Worm (Caenorhabditis elegans) whole organism, L3 larva: ENCODE data around the gene dgn-2.
A peak's percentile ranks its signal among the peaks of the same experiment; 100 is the strongest.

Experiments used
- R02D3.7 ChIP-seq: fragments of 150-350 bp; optimal IDR thresholded peaks from 2 replicates; lab custom pipeline; 2014; ENCODE audit warnings: missing biosample characterization, missing genetic modification characterization
- ZK546.5 ChIP-seq: sonication (generic microtip); optimal IDR thresholded peaks from 2 replicates; lab custom pipeline; 2017; ENCODE audit warnings: missing biosample characterization, missing genetic modification characterization
- aly-2 ChIP-seq: fragments of 150-350 bp; optimal IDR thresholded peaks from 2 replicates; lab custom pipeline; 2014; ENCODE audit warnings: missing biosample characterization, missing genetic modification characterization
- ama-1 ChIP-seq: fragments of 150-350 bp; optimal IDR thresholded peaks from 2 replicates; lab custom pipeline; 2018
- ceh-16 ChIP-seq: sonication (generic microtip); optimal IDR thresholded peaks from 2 replicates; lab custom pipeline; 2017; ENCODE audit warnings: missing biosample characterization, missing genetic modification characterization
- ceh-28 ChIP-seq: fragments of 150-350 bp; optimal IDR thresholded peaks from 2 replicates; lab custom pipeline; 2014; ENCODE audit warnings: missing biosample characterization, missing genetic modification reagents, missing genetic modification characterization
- ceh-82 ChIP-seq: fragments of 150-350 bp; optimal IDR thresholded peaks from 2 replicates; lab custom pipeline; 2014; ENCODE audit warnings: missing biosample characterization, missing genetic modification characterization
- ceh-9 ChIP-seq: sonication (generic microtip); optimal IDR thresholded peaks from 2 replicates; lab custom pipeline; 2018; ENCODE audit warnings: missing biosample characterization, missing genetic modification characterization
- daf-12 ChIP-seq: fragments of 150-350 bp; optimal IDR thresholded peaks from 2 replicates; lab custom pipeline; 2014; ENCODE audit warnings: missing biosample characterization, missing genetic modification reagents, missing genetic modification characterization
- egl-27 ChIP-seq: sonication (generic microtip); optimal IDR thresholded peaks from 4 replicates; lab custom pipeline; 2017; ENCODE audit warnings: missing biosample characterization, missing genetic modification reagents, missing genetic modification characterization
- egl-5 ChIP-seq: fragments of 150-350 bp; optimal IDR thresholded peaks from 2 replicates; lab custom pipeline; 2017; ENCODE audit warnings: missing biosample characterization, missing genetic modification reagents, missing genetic modification characterization, inconsistent platforms
- elt-1 ChIP-seq: fragments of 150-350 bp; optimal IDR thresholded peaks from 2 replicates; lab custom pipeline; 2014; ENCODE audit warnings: missing biosample characterization, missing genetic modification characterization
- elt-2 ChIP-seq: sonication (generic microtip); optimal IDR thresholded peaks from 2 replicates; lab custom pipeline; 2016; ENCODE audit warnings: missing genetic modification reagents, mild to moderate bottlenecking, missing genetic modification characterization, missing compliant biosample characterization
- elt-3 ChIP-seq, 3 experiments: fragments of 150-350 bp in 1 of 3; sonication (generic microtip) in 2 of 3; optimal IDR thresholded peaks; 2 replicates in 2 of 3; 4 replicates in 1 of 3; lab custom pipeline; 2014 to 2017; ENCODE audit warnings: missing biosample characterization in 3 of 3, missing genetic modification characterization in 3 of 3
- eor-1 ChIP-seq, 2 experiments: fragments of 150-350 bp; optimal IDR thresholded peaks; 2 replicates each; lab custom pipeline; 2014 to 2018; ENCODE audit warnings: missing biosample characterization in 2 of 2, missing genetic modification characterization in 2 of 2
- fkh-10 ChIP-seq: sonication (generic microtip); optimal IDR thresholded peaks from 2 replicates; lab custom pipeline; 2017; ENCODE audit warnings: missing biosample characterization, missing genetic modification reagents, missing genetic modification characterization
- fkh-2 ChIP-seq: fragments of 150-350 bp; optimal IDR thresholded peaks from 2 replicates; lab custom pipeline; 2014; ENCODE audit warnings: missing biosample characterization, missing genetic modification reagents, missing genetic modification characterization
- fos-1 ChIP-seq: fragments of 150-350 bp; optimal IDR thresholded peaks from 2 replicates; lab custom pipeline; 2014; ENCODE audit warnings: missing biosample characterization, missing genetic modification characterization
- hmg-11 ChIP-seq: sonication (generic microtip); optimal IDR thresholded peaks from 2 replicates; lab custom pipeline; 2016; ENCODE audit warnings: missing genetic modification characterization, missing compliant biosample characterization
- jun-1 ChIP-seq: fragments of 150-350 bp; optimal IDR thresholded peaks from 2 replicates; lab custom pipeline; 2014; ENCODE audit warnings: missing biosample characterization, missing genetic modification reagents, missing genetic modification characterization
- lin-15B ChIP-seq: fragments of 150-350 bp; optimal IDR thresholded peaks from 2 replicates; lab custom pipeline; 2014; ENCODE audit warnings: missing biosample characterization, missing genetic modification characterization
- lin-39 ChIP-seq: fragments of 150-350 bp; optimal IDR thresholded peaks from 2 replicates; lab custom pipeline; 2018; ENCODE audit warnings: missing biosample characterization, missing genetic modification reagents, missing genetic modification characterization
- lsy-12 ChIP-seq: sonication (generic microtip); optimal IDR thresholded peaks from 2 replicates; lab custom pipeline; 2016; ENCODE audit warnings: mild to moderate bottlenecking, missing genetic modification characterization, missing compliant biosample characterization
- mdl-1 ChIP-seq: fragments of 150-350 bp; optimal IDR thresholded peaks from 2 replicates; lab custom pipeline; 2014; ENCODE audit warnings: missing biosample characterization, missing genetic modification characterization
- mml-1 ChIP-seq: fragments of 150-350 bp; sonication (generic microtip); optimal IDR thresholded peaks from 3 replicates; lab custom pipeline; 2014; ENCODE audit warnings: missing biosample characterization, missing genetic modification characterization
- nfya-1 ChIP-seq: sonication (generic microtip); optimal IDR thresholded peaks from 2 replicates; lab custom pipeline; 2017; ENCODE audit warnings: missing genetic modification characterization, mild to moderate bottlenecking, missing compliant biosample characterization, antibody characterized with exemption, moderate library complexity; ENCODE audit not compliant: insufficient read depth
- nhr-11 ChIP-seq: fragments of 150-350 bp; optimal IDR thresholded peaks from 2 replicates; lab custom pipeline; 2014; ENCODE audit warnings: missing biosample characterization, missing genetic modification characterization
- nhr-12 ChIP-seq: fragments of 150-350 bp; optimal IDR thresholded peaks from 2 replicates; lab custom pipeline; 2014; ENCODE audit warnings: missing biosample characterization, missing genetic modification characterization
- nhr-23 ChIP-seq: fragments of 150-350 bp; optimal IDR thresholded peaks from 2 replicates; lab custom pipeline; 2014; ENCODE audit warnings: missing biosample characterization, missing genetic modification reagents, missing genetic modification characterization
- nhr-237 ChIP-seq: fragments of 150-350 bp; optimal IDR thresholded peaks from 2 replicates; lab custom pipeline; 2014; ENCODE audit warnings: missing biosample characterization, missing genetic modification characterization
- nhr-25 ChIP-seq: sonication (generic microtip); optimal IDR thresholded peaks from 2 replicates; lab custom pipeline; 2017; ENCODE audit warnings: missing biosample characterization, missing genetic modification characterization
- nhr-28 ChIP-seq: fragments of 150-350 bp; optimal IDR thresholded peaks from 2 replicates; lab custom pipeline; 2014; ENCODE audit warnings: missing biosample characterization, missing genetic modification characterization
- nhr-43 ChIP-seq: sonication (generic microtip); optimal IDR thresholded peaks from 2 replicates; lab custom pipeline; 2016; ENCODE audit warnings: mild to moderate bottlenecking, missing genetic modification characterization, missing compliant biosample characterization; ENCODE audit not compliant: poor library complexity, severe bottlenecking
- nhr-67 ChIP-seq: fragments of 150-350 bp; optimal IDR thresholded peaks from 2 replicates; lab custom pipeline; 2014; ENCODE audit warnings: missing biosample characterization, missing genetic modification characterization
- nhr-76 ChIP-seq: fragments of 150-350 bp; sonication (generic microtip); optimal IDR thresholded peaks from 5 replicates; lab custom pipeline; 2014; ENCODE audit warnings: missing biosample characterization, missing genetic modification characterization
- nhr-77 ChIP-seq: fragments of 150-350 bp; optimal IDR thresholded peaks from 2 replicates; lab custom pipeline; 2014; ENCODE audit warnings: missing biosample characterization, missing genetic modification characterization
- pha-4 ChIP-seq: fragments of 150-350 bp; optimal IDR thresholded peaks from 2 replicates; lab custom pipeline; 2014; ENCODE audit warnings: missing biosample characterization, missing genetic modification reagents, missing genetic modification characterization
- pqm-1 ChIP-seq: fragments of 150-350 bp; optimal IDR thresholded peaks from 2 replicates; lab custom pipeline; 2017; ENCODE audit warnings: missing biosample characterization, missing genetic modification characterization, inconsistent platforms
- sea-2 ChIP-seq: fragments of 150-350 bp; sonication (generic microtip); optimal IDR thresholded peaks from 4 replicates; lab custom pipeline; 2014; ENCODE audit warnings: missing biosample characterization, missing genetic modification reagents, missing genetic modification characterization
- skn-1 ChIP-seq: fragments of 150-350 bp; optimal IDR thresholded peaks from 2 replicates; lab custom pipeline; 2014; ENCODE audit warnings: missing biosample characterization, missing genetic modification characterization
- snpc-4 ChIP-seq: fragments of 150-350 bp; optimal IDR thresholded peaks from 2 replicates; lab custom pipeline; 2014; ENCODE audit warnings: missing biosample characterization, missing genetic modification characterization
- tbx-2 ChIP-seq: sonication (generic microtip); optimal IDR thresholded peaks from 2 replicates; lab custom pipeline; 2016; ENCODE audit warnings: mild to moderate bottlenecking, missing genetic modification characterization, missing compliant biosample characterization
- unc-39 ChIP-seq: sonication (generic microtip); optimal IDR thresholded peaks from 4 replicates; lab custom pipeline; 2017; ENCODE audit warnings: missing biosample characterization, missing genetic modification characterization
- unc-62 ChIP-seq: fragments of 150-350 bp; sonication (generic microtip); optimal IDR thresholded peaks from 4 replicates; lab custom pipeline; 2014; ENCODE audit warnings: missing biosample characterization, missing genetic modification reagents, missing genetic modification characterization
- zag-1 ChIP-seq: fragments of 150-350 bp; optimal IDR thresholded peaks from 2 replicates; lab custom pipeline; 2014; ENCODE audit warnings: missing biosample characterization, missing genetic modification characterization
- ztf-11 ChIP-seq: fragments of 150-350 bp; optimal IDR thresholded peaks from 2 replicates; lab custom pipeline; 2014; ENCODE audit warnings: missing biosample characterization, missing genetic modification characterization
- ztf-4 ChIP-seq: fragments of 150-350 bp; optimal IDR thresholded peaks from 2 replicates; lab custom pipeline; 2014; ENCODE audit warnings: missing biosample characterization, missing genetic modification characterization

The dgn-2 gene

ce11 chrX:1322997-1323396 lies 44.3 kb downstream of the dgn-2 start:
- peak; percentile 92 for TF ChIP-seq nhr-43 (tag; lab: Kevin White, UChicago)
- peak; percentile 1 for TF ChIP-seq fos-1 (tag; lab: Kevin White, UChicago)
- peak; percentile 67 for TF ChIP-seq snpc-4
- TF ChIP-seq sea-2 (GFP tag; lab: Kevin White, UChicago) = no peak
- TF ChIP-seq ztf-4 (tag; lab: Kevin White, UChicago) = no peak
- peak; percentile 20 for TF ChIP-seq pqm-1 (tag; lab: Kevin White, UChicago)
- no peak for TF ChIP-seq fkh-2
- peak; percentile 88 for TF ChIP-seq jun-1 (tag; lab: Kevin White, UChicago)
- no peak for TF ChIP-seq mml-1 (tag; lab: Kevin White, UChicago)
- peak; percentile 80 for TF ChIP-seq fkh-10 (GFP tag; lab: Kevin White, UChicago)
- TF ChIP-seq nhr-77 (tag; lab: Kevin White, UChicago) = peak; percentile 24
- TF ChIP-seq nhr-25 (tag; lab: Kevin White, UChicago) = peak; percentile 93
- TF ChIP-seq R02D3.7 (tag; lab: Kevin White, UChicago) = peak; percentile 61
- no peak for TF ChIP-seq ceh-16 (tag; lab: Kevin White, UChicago)
- TF ChIP-seq ceh-28 (tag; lab: Kevin White, UChicago) = peak; percentile 88
- no peak for TF ChIP-seq daf-12 (tag; lab: Kevin White, UChicago)
- TF ChIP-seq nhr-23 (tag; lab: Kevin White, UChicago) = peak; percentile 83
- peak; percentile 63 for TF ChIP-seq elt-1
- peak; percentile 30 for TF ChIP-seq egl-27 (tag; lab: Kevin White, UChicago)
- TF ChIP-seq aly-2 (tag; lab: Kevin White, UChicago) = no peak
- TF ChIP-seq nhr-28 = no peak
- TF ChIP-seq ZK546.5 (tag; lab: Kevin White, UChicago) = no peak
- TF ChIP-seq ceh-82 = peak; percentile 84
- TF ChIP-seq lin-39 = peak; percentile 83
- TF ChIP-seq nhr-237 (tag; lab: Kevin White, UChicago) = no peak
- TF ChIP-seq eor-1 (tag; optimal IDR thresholded peaks at IDR 0.05; lab: Kevin White, UChicago) = no peak
- no peak for TF ChIP-seq unc-39 (tag; lab: Kevin White, UChicago)
- peak; percentile 52 for TF ChIP-seq pha-4 (tag; lab: Kevin White, UChicago)
- TF ChIP-seq elt-2 (tag; lab: Kevin White, UChicago) = peak; percentile 33
- peak in 1 of 3 experiments; percentile 82 for TF ChIP-seq elt-3 (tag; optimal IDR thresholded peaks at IDR 0.05; lab: Kevin White, UChicago)
- TF ChIP-seq mdl-1 (tag; lab: Kevin White, UChicago) = peak; percentile 4
- no peak for TF ChIP-seq nhr-67 (tag; lab: Kevin White, UChicago)
- no peak for TF ChIP-seq ama-1
- TF ChIP-seq hmg-11 (tag; lab: Kevin White, UChicago) = peak; percentile 68
- TF ChIP-seq tbx-2 = peak; percentile 86
- TF ChIP-seq nhr-76 = no peak
- no peak for TF ChIP-seq zag-1 (tag; lab: Kevin White, UChicago)
- TF ChIP-seq lsy-12 (tag; lab: Kevin White, UChicago) = peak; percentile 56
- TF ChIP-seq egl-5 (tag; lab: Kevin White, UChicago) = peak; percentile 95
- TF ChIP-seq ceh-9 (tag; lab: Kevin White, UChicago) = peak; percentile 47
- TF ChIP-seq nhr-12 = no peak
- peak; percentile 52 for TF ChIP-seq nhr-11
- TF ChIP-seq unc-62 (GFP tag; lab: Kevin White, UChicago) = no peak
- no peak for TF ChIP-seq ztf-11 (tag; lab: Kevin White, UChicago)
- TF ChIP-seq lin-15B (tag; lab: Kevin White, UChicago) = peak; percentile 31
- peak; percentile 82 for TF ChIP-seq nfya-1 (tag; lab: Kevin White, UChicago)
- peak; percentile 78 for TF ChIP-seq skn-1
